Worm (Caenorhabditis elegans): ENCODE measurements around the gene srh-201.

- TF ChIP-seq flt-1 (GFP tag; IDR thresholded peaks at IDR 0.05) (no peak), cog-1 (tag; optimal IDR thresholded peaks at IDR 0.05) (no peak), T22C8.4 (GFP tag; IDR thresholded peaks at IDR 0.05) (no peak), med-1 (GFP tag; optimal IDR thresholded peaks at IDR 0.05; ENCODE audit: insufficient read depth) (no peak), ref-1 (GFP tag; conservative IDR thresholded peaks at IDR 0.05) (no peak), tab-1 (GFP tag; IDR thresholded peaks at IDR 0.05) (no peak)
Observed at ce11 chrV:8980845-8981244, 32.8 kb downstream of the srh-201 start, which contains the start of gene str-84.

All from whole organism, midembryonic.